Worm (Caenorhabditis elegans): ENCODE measurements around the gene B0218.5.
A peak's percentile ranks its signal among the peaks of the same experiment; 100 is the strongest.

The B0218.5 gene

DNA sequence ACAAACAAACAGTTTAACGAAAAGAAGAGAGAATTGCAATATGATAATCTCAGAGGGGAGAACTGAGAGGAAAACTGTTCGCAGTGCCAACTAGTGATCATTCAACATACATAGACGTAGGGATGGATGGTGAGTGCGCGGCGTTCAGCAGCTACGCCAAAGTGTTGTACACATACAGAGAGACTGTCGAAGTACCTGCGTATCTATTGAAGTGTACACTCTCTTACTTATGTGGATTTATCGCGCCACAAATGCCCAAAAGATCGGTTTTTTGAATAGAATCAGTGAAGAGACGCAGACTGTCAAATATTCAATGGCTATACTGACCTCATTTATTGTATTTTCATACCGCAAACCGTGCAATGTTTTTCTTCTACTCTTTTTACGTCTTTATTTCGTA, 13.2 kb upstream of the B0218.5 start:
- TF ChIP-seq cog-1 (tag; optimal IDR thresholded peaks at IDR 0.05) (peak; percentile 57), tab-1 (GFP tag; IDR thresholded peaks at IDR 0.05) (no peak), med-1 (GFP tag; optimal IDR thresholded peaks at IDR 0.05; ENCODE audit: insufficient read depth) (no peak)

DNA sequence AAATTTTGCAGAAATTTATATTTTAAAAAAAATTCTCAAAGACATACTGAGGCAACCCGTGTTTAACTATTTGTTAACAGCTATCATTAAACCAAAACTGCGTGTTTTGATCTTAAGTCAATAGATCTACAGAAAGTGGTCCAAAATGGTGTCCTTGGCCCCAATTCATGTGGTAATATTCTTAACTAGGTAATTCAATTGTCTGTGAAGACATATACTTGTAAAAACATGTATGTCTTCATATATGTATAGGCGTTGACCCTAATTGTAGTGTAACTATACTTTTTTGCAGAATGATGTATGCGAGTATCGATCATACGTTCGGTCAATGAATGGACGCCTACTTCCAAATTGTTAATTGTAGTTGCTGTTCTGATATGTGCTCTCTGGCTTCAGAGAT, 12.6 kb upstream of the B0218.5 start, which contains the start of gene C07G1.15:
Gene C07G1.15 (plus strand): TSS at position 301 of the 400 bp plus-strand sequence.
- TF ChIP-seq med-1 (GFP tag; optimal IDR thresholded peaks at IDR 0.05; ENCODE audit: insufficient read depth) (no peak), ztf-23 (GFP tag; IDR thresholded peaks at IDR 0.05) (no peak), flt-1 (GFP tag; IDR thresholded peaks at IDR 0.05) (no peak), klf-2 (GFP tag; conservative IDR thresholded peaks at IDR 0.05) (no peak), ref-1 (GFP tag; conservative IDR thresholded peaks at IDR 0.05) (no peak)

DNA sequence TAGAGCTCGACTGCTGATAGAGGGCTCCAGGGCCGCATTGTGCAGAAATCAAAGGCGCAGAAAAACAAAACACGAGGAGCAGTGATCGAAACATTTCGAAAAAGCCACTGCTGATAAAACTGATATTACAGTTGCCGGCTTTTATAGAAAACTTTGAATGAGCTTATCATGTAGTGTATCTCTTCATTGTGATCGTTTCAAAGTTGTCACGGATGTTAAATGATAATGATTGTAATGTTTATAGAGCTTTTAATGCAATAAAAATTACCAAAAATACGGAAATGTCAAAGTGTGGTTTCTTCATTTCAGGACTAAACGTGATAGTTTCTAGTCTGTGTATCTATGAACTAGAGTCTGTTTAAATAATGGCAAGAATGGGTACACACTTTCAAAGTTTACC, 11.6 kb upstream of the B0218.5 start, which contains the start of gene clec-52:
Gene clec-52 (minus strand): TSS at position 101 of the 400 bp plus-strand sequence.
- TF ChIP-seq tab-1 (GFP tag; IDR thresholded peaks at IDR 0.05) = no peak
- TF ChIP-seq klf-2 (GFP tag; conservative IDR thresholded peaks at IDR 0.05) = no peak
- TF ChIP-seq T22C8.4 (GFP tag; IDR thresholded peaks at IDR 0.05) = no peak
- no peak for TF ChIP-seq flt-1 (GFP tag; IDR thresholded peaks at IDR 0.05)
- no peak for TF ChIP-seq ztf-29 (GFP tag; IDR thresholded peaks at IDR 0.05)
- no peak for TF ChIP-seq cog-1 (tag; optimal IDR thresholded peaks at IDR 0.05)
- no peak for TF ChIP-seq ref-1 (GFP tag; conservative IDR thresholded peaks at IDR 0.05)
- TF ChIP-seq med-1 (GFP tag; optimal IDR thresholded peaks at IDR 0.05; ENCODE audit: insufficient read depth) = no peak
- TF ChIP-seq ztf-23 (GFP tag; IDR thresholded peaks at IDR 0.05) = no peak

DNA sequence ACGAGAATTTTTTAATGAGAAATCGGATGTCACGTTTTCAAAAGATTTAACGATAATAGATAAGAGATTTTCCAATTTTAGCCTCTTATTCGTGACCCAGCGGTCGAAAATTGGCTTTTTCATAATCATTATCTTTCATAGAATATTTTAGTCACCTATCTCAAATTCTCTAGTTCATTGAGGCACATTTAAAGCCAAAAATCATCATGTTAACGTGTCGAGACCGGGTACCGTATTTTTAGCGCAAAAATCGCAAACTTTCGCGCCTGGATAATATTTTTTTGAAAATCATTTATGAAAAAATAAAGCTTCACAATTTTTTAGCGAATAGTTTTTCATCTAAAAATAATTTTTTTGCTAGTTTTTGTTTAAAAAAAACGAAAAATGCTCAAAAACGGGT, 8.9 kb upstream of the B0218.5 start, which contains the start of gene B0218.7:
Gene B0218.7 (minus strand): TSS at position 101 of the 400 bp plus-strand sequence.
- TF ChIP-seq ref-1 (GFP tag; conservative IDR thresholded peaks at IDR 0.05) (no peak), T22C8.4 (GFP tag; IDR thresholded peaks at IDR 0.05) (no peak), flt-1 (GFP tag; IDR thresholded peaks at IDR 0.05) (no peak), klf-2 (GFP tag; conservative IDR thresholded peaks at IDR 0.05) (no peak)

DNA sequence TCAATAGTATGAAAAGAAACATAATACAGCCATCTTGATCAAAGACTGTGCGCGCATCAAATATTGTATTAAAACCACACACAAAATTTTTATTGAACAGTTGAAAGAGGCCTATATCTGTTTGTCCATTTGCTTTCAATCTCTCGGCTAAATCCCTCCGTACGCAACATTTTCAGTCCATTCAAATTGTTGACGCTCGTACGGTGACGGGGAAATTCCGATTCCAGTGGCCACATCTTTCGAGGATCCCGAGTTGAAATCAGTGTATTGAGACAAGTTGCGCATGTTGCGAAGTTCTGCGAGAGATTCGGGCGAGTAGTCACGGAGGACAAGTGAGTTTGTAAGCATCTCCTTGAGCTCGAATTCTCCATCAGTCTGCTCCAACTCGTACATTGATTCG, 7.5 kb upstream of the B0218.5 start:
- TF ChIP-seq med-1 (GFP tag; optimal IDR thresholded peaks at IDR 0.05; ENCODE audit: insufficient read depth) = no peak
- TF ChIP-seq ztf-23 (GFP tag; IDR thresholded peaks at IDR 0.05) = no peak

DNA sequence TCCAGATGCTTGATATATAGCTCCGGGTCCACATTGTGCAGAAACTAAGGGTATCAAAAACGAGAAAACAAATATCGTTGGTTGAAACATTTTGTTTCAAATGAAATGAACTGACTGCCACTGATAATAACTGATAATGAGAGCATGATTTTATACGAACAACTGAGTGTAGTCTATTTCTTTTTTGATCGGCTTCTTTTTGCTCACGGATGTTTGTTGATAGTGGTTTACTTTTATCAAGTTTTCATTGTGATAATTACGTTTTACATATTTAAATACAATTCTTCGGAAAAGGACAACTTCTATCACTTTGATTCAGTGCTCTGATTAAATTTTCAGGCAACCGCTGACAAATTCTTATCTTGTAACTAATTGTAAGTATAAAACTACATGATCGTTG, 6.6 kb upstream of the B0218.5 start, which contains the start of gene clec-51:
Gene clec-51 (minus strand): TSS at position 114 of the 400 bp plus-strand sequence.
- TF ChIP-seq med-1 (GFP tag; optimal IDR thresholded peaks at IDR 0.05; ENCODE audit: insufficient read depth) (no peak), klf-2 (GFP tag; conservative IDR thresholded peaks at IDR 0.05) (no peak), ztf-23 (GFP tag; IDR thresholded peaks at IDR 0.05) (no peak), ztf-29 (GFP tag; IDR thresholded peaks at IDR 0.05) (no peak), T22C8.4 (GFP tag; IDR thresholded peaks at IDR 0.05) (no peak)

DNA sequence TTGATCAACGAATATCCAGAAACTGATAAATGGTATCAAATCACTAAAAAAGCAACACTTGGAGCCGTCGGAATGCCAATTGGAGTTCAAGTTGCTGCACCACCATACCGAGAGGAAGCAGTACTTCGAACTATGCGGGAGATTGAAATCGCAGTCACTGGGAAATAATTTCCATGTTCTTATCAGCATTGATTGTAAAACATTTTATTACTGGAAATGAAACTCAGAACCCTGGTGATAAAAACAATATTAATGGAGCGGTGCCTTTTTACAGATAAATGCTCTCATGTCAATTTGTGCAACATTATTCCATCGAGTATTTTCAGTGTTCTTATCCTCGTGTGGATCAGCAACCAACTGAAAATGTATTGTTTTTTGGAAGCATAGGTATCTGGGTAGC, 4.7 kb upstream of the B0218.5 start:
- no peak for TF ChIP-seq klf-2 (GFP tag; conservative IDR thresholded peaks at IDR 0.05)
- no peak for TF ChIP-seq cog-1 (tag; optimal IDR thresholded peaks at IDR 0.05)

DNA sequence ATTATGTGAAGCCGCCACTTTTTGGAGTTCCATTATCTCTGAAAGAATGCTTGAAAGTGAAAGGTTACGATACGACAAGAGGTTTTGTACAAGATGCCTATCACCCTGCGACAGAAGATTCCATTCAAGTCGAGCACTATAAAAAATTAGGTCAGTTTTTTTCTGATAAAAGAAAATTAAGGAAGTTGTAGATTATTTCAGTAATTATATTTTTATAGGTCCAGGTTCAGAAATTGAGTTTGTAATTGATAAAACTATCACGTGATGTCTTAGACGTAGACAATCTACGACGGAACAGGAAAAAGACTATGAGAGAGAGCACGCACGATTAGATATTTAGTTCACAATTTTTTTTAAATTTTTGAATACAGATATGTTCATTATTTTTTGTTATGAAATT, 2.9 kb upstream of the B0218.5 start:
- TF ChIP-seq T22C8.4 (GFP tag; IDR thresholded peaks at IDR 0.05) (no peak), ztf-29 (GFP tag; IDR thresholded peaks at IDR 0.05) (no peak), ref-1 (GFP tag; conservative IDR thresholded peaks at IDR 0.05) (no peak), cog-1 (tag; optimal IDR thresholded peaks at IDR 0.05) (no peak), med-1 (GFP tag; optimal IDR thresholded peaks at IDR 0.05; ENCODE audit: insufficient read depth) (no peak), klf-2 (GFP tag; conservative IDR thresholded peaks at IDR 0.05) (no peak), ztf-23 (GFP tag; IDR thresholded peaks at IDR 0.05) (no peak), flt-1 (GFP tag; IDR thresholded peaks at IDR 0.05) (no peak), tab-1 (GFP tag; IDR thresholded peaks at IDR 0.05) (no peak)

DNA sequence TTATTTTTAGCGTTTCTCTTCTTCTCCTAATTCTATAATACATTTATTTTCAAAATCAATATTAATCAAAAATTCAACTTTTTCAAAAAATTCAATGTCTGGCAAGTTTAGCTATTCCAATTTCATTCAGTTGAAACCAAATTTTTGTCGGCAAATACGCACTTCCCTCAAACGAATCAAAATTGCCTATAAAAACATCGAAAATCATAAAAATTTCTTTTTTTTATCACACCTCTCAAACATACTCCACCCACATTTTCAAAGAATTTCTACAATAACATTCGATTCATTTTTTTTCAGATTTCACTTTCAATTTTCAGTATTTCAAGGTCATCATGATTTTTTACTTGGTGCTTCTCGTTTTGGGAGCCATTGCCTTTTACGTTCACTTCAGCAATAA, 2.0 kb upstream of the B0218.5 start, which contains the start of gene faah-1:
Gene faah-1 (plus strand): TSS at position 301 of the 400 bp plus-strand sequence.
- no peak for TF ChIP-seq cog-1 (tag; optimal IDR thresholded peaks at IDR 0.05)
- no peak for TF ChIP-seq med-1 (GFP tag; optimal IDR thresholded peaks at IDR 0.05; ENCODE audit: insufficient read depth)
- TF ChIP-seq ref-1 (GFP tag; conservative IDR thresholded peaks at IDR 0.05) = no peak
- no peak for TF ChIP-seq klf-2 (GFP tag; conservative IDR thresholded peaks at IDR 0.05)
- no peak for TF ChIP-seq tab-1 (GFP tag; IDR thresholded peaks at IDR 0.05)
- no peak for TF ChIP-seq ztf-23 (GFP tag; IDR thresholded peaks at IDR 0.05)
- TF ChIP-seq ztf-29 (GFP tag; IDR thresholded peaks at IDR 0.05) = no peak
- no peak for TF ChIP-seq T22C8.4 (GFP tag; IDR thresholded peaks at IDR 0.05)
- no peak for TF ChIP-seq flt-1 (GFP tag; IDR thresholded peaks at IDR 0.05)

DNA sequence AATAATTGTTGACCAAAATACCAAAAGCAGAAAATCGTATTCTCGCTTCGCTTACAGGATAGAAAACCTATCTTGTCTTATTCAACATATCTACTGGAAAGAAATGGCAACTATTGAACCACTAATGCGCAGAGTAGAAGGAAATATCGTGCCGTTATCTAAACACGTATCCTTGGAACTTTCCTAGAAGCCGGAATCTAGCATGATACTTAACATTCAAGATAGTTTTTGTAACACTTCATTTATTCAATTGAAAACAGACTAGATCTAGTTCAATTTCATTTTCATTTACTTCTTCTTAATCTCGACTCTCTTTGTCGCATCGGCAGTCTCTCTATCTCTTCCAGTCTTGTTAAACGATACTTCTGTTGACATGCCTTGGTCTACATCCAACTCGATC, 2.1 kb downstream of the B0218.5 start:
- no peak for TF ChIP-seq cog-1 (tag; optimal IDR thresholded peaks at IDR 0.05)
- TF ChIP-seq klf-2 (GFP tag; conservative IDR thresholded peaks at IDR 0.05) = no peak
- no peak for TF ChIP-seq flt-1 (GFP tag; IDR thresholded peaks at IDR 0.05)
- TF ChIP-seq ztf-23 (GFP tag; IDR thresholded peaks at IDR 0.05) = no peak

DNA sequence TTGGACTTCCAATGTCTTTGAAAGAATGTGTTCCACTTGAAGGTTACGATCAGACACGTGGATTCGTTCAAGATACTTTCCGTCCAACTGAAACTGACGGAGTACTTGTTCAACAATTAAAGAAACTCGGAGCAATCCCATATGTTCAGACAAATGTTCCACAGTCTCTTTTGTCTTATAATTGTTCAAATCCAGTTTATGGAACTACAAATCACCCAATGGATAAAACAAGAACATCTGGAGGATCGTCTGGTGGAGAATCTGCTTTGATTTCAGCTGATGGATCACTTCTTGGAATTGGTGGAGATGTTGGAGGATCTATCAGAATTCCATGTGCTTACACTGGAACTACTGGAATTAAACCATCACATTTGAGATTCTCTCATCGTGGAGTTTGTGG, 3.9 kb downstream of the B0218.5 start:
- TF ChIP-seq med-1 (GFP tag; optimal IDR thresholded peaks at IDR 0.05; ENCODE audit: insufficient read depth) = no peak
- no peak for TF ChIP-seq ref-1 (GFP tag; conservative IDR thresholded peaks at IDR 0.05)
- no peak for TF ChIP-seq ztf-23 (GFP tag; IDR thresholded peaks at IDR 0.05)
- TF ChIP-seq klf-2 (GFP tag; conservative IDR thresholded peaks at IDR 0.05) = no peak
- no peak for TF ChIP-seq T22C8.4 (GFP tag; IDR thresholded peaks at IDR 0.05)
- TF ChIP-seq flt-1 (GFP tag; IDR thresholded peaks at IDR 0.05) = no peak
- no peak for TF ChIP-seq ztf-29 (GFP tag; IDR thresholded peaks at IDR 0.05)
- TF ChIP-seq cog-1 (tag; optimal IDR thresholded peaks at IDR 0.05) = no peak
- TF ChIP-seq tab-1 (GFP tag; IDR thresholded peaks at IDR 0.05) = no peak
